Worm (Caenorhabditis elegans): ENCODE results near the gene Y75B7AR.1.

The Y75B7AR.1 gene

DNA sequence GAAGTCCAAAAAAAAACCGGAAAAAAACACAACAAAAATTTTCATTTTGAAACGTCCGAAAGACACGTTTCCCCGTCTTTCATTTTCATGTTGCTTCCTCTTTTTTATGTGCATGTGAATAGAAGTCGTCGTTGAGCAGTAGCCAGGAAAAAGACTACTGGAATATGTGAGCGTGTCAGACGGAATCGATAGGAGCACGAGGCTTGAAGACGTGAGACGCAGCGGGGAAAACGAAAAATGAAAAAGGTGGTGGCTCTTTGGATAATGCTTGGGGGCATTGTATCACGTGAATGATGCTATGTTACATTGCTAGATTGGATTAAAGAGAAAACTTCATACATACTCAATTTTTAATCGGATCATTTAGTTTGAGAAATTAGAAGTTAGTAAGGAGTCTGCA is 26.7 kb downstream of the Y75B7AR.1 start:
- no peak for TF ChIP-seq madf-5 (GFP tag; IDR thresholded peaks at IDR 0.05)
- no peak for TF ChIP-seq F10B5.3 (tag; optimal IDR thresholded peaks at IDR 0.05)
- no peak for TF ChIP-seq nhr-11 (tag; optimal IDR thresholded peaks at IDR 0.05)
- TF ChIP-seq zip-11 (GFP tag; IDR thresholded peaks at IDR 0.05) = no peak
- TF ChIP-seq nhr-102 (tag; optimal IDR thresholded peaks at IDR 0.05) = no peak
- no peak for TF ChIP-seq dmd-9 (GFP tag; IDR thresholded peaks at IDR 0.05)
- TF ChIP-seq ztf-11 (tag; optimal IDR thresholded peaks at IDR 0.05) = no peak
- no peak for TF ChIP-seq unc-39 (tag; optimal IDR thresholded peaks at IDR 0.05)
- TF ChIP-seq lir-3 (tag; optimal IDR thresholded peaks at IDR 0.05) = no peak
- TF ChIP-seq egl-27 (tag; optimal IDR thresholded peaks at IDR 0.05) = no peak
- no peak for TF ChIP-seq lin-38 (GFP tag; IDR thresholded peaks at IDR 0.05)
- TF ChIP-seq dmd-6 (GFP tag; IDR thresholded peaks at IDR 0.05) = peak; percentile 7; the same call in 1 of the 2 replicates
- TF ChIP-seq ama-1 (optimal IDR thresholded peaks at IDR 0.05) = no peak
- TF ChIP-seq nhr-25 (tag; optimal IDR thresholded peaks at IDR 0.05; ENCODE audit: borderline replicate concordance, insufficient read depth) = no peak
- no peak for TF ChIP-seq rbr-2 (tag; optimal IDR thresholded peaks at IDR 0.05)
- TF ChIP-seq spr-3 (GFP tag; optimal IDR thresholded peaks at IDR 0.05) = no peak
- no peak for TF ChIP-seq nhr-237 (tag; optimal IDR thresholded peaks at IDR 0.05)
- TF ChIP-seq Y105C5A.15 (GFP tag; IDR thresholded peaks at IDR 0.05) = no peak
- no peak for TF ChIP-seq Y5F2A.4 (GFP tag; optimal IDR thresholded peaks at IDR 0.05)
- peak in 1 of 2 experiments; percentile 36 for TF ChIP-seq unc-62 (GFP tag; optimal IDR thresholded peaks at IDR 0.05 in 1 of 2)
- no peak for TF ChIP-seq unc-62 (tag; optimal IDR thresholded peaks at IDR 0.05)
- TF ChIP-seq lin-39 (tag; optimal IDR thresholded peaks at IDR 0.05) = no peak
- no peak for TF ChIP-seq saeg-2 (GFP tag; IDR thresholded peaks at IDR 0.05)
- no peak for TF ChIP-seq daf-8 (GFP tag; IDR thresholded peaks at IDR 0.05)
- no peak for TF ChIP-seq zfp-2 (tag; optimal IDR thresholded peaks at IDR 0.05)
- no peak for TF ChIP-seq tra-1 (GFP tag; IDR thresholded peaks at IDR 0.05)
- TF ChIP-seq lsy-2 (tag; optimal IDR thresholded peaks at IDR 0.05) = peak in 1 of 2 experiments; percentile 56
- no peak for TF ChIP-seq hlh-11 (tag; optimal IDR thresholded peaks at IDR 0.05)
- no peak for TF ChIP-seq aly-2 (tag; optimal IDR thresholded peaks at IDR 0.05)
- TF ChIP-seq egl-43 (GFP tag; IDR thresholded peaks at IDR 0.05) = no peak
- no peak for TF ChIP-seq R02D3.7 (tag; optimal IDR thresholded peaks at IDR 0.05)
- no peak for TF ChIP-seq arid-1 (GFP tag; conservative IDR thresholded peaks at IDR 0.05)
- TF ChIP-seq duxl-1 (tag; optimal IDR thresholded peaks at IDR 0.05; ENCODE audit: poor library complexity) = no peak
- peak; percentile 23 for TF ChIP-seq dpl-1 (GFP tag; optimal IDR thresholded peaks at IDR 0.05)
- TF ChIP-seq T26A8.4 (GFP tag; IDR thresholded peaks at IDR 0.05) = no peak
- TF ChIP-seq ZK546.5 (tag; optimal IDR thresholded peaks at IDR 0.05) = no peak
- TF ChIP-seq ceh-20 (GFP tag; IDR thresholded peaks at IDR 0.05) = no peak
- no peak for TF ChIP-seq fos-1 (tag; optimal IDR thresholded peaks at IDR 0.05)
- TF ChIP-seq spr-1 (tag; optimal IDR thresholded peaks at IDR 0.05) = no peak
- TF ChIP-seq lin-1 (GFP tag; IDR thresholded peaks at IDR 0.05) = no peak
- no peak for TF ChIP-seq Y48G9A.11 (GFP tag; IDR thresholded peaks at IDR 0.05)
- TF ChIP-seq ceh-82 (tag; optimal IDR thresholded peaks at IDR 0.05) = no peak
- TF ChIP-seq lin-15B (tag; optimal IDR thresholded peaks at IDR 0.05) = no peak
- no peak for TF ChIP-seq mdt-29 (GFP tag; IDR thresholded peaks at IDR 0.05)
- no peak for TF ChIP-seq daf-19 (GFP tag; conservative IDR thresholded peaks at IDR 0.05)
- no peak for TF ChIP-seq php-3 (GFP tag; IDR thresholded peaks at IDR 0.05)
- peak in 1 of 2 experiments; percentile 66 for TF ChIP-seq mdl-1 (tag; optimal IDR thresholded peaks at IDR 0.05)
- no peak for TF ChIP-seq unc-130 (GFP tag; optimal IDR thresholded peaks at IDR 0.05)
- TF ChIP-seq hif-1 (tag; optimal IDR thresholded peaks at IDR 0.05) = peak in 1 of 2 experiments; percentile 47
- no peak for TF ChIP-seq ceh-32 (tag; optimal IDR thresholded peaks at IDR 0.05; ENCODE audit: poor library complexity)
- no peak for TF ChIP-seq dve-1 (tag; optimal IDR thresholded peaks at IDR 0.05; ENCODE audit: insufficient read depth)
- TF ChIP-seq vab-7 (GFP tag; IDR thresholded peaks at IDR 0.05) = no peak
